Fruit fly (Drosophila melanogaster) ovary, adult (tissue): ENCODE results near the gene CG43255.

Experiments
- CG17801 ChIP-seq: fragments of 200-800 bp; optimal IDR thresholded peaks from 2 replicates; lab custom pipeline; 2019; ENCODE audit warnings: missing biosample characterization, mild to moderate bottlenecking, missing genetic modification characterization, moderate library complexity; ENCODE audit not compliant: partially characterized antibody

The CG43255 gene

DNA sequence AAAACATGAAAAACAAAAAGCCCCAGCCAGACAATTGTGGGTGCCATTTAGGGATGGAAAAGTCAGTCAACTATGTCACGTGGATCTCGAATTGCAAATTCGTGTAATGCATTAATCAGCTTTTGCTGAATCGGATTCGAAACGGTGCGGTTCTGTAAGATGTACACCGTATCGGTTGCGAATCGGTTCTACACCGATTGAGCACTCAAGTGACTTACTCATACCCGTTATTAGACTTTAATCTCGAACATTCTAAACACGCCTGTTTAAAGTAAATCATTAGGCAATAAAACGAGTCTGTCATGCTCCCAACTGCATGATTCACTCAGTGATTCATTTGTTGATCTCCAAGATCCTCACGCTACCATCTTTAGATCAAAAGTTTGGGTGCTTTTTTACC, 28.3 kb upstream of the CG43255 start:
- no peak for TF ChIP-seq CG17801 (GFP tag; lab: Kevin White, UChicago)

DNA sequence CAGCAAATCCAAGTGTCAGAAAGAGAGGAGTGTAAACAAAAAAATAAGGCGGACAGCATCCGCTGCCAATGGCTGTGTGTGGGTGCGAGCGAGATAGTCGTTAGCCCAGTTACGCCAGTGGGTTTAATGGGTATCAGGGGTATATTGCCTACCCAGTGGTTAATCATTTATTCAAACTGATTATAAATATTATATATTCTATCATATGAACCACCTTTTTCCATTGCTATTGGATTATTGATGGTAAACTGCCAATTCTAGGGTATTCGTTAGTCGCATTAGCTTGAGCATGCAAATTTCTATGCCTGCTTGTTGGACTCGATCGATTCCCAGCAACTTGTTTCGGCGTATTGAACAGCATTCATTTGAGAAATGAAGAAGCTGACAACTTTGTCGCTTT, 27.7 kb upstream of the CG43255 start:
- TF ChIP-seq CG17801 (GFP tag; lab: Kevin White, UChicago) = peak; percentile 91

DNA sequence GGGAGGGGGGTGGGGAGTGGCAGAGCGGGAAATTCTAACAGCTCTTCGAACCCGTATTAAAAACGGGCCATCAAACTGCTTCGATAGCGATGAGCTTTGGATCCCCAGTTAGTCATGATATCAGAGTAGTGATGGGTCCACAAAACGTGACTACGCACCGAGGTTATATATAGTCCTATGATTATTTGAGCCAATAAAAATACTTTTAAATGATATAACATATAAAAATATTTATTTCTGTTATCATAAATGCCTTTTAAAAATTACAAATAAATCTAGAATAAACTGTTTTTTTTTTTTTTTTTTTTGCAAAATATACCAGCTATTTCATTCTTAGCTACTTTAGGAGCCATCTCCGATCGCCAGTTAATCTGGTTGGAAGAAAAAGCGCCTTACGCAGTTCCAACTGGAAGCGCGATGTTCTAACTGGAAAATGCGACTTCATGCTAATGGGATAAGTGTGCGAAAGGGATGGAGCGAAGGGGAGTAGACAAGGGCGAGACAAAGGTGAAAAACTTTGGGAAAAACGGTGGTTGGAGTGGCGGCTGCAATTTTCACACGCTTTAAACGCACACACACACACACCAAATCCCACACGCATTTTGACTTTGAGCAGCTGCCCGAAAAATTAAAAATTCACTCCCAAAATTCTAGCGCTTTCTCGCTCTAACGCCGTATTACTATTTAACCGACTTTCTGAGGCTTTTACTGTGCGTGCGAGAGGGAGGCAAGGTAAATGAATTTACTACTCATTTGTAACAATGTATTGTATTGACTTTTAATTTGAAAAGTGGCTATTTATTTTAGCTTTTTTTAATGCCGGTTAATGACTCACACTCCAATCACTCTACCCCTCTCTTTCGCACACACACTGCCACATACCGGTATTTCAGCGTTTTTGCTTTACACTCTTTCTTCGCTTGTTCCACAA, 26.6 kb upstream of the CG43255 start:
- TF ChIP-seq CG17801 (GFP tag; lab: Kevin White, UChicago) = peak; percentile 42

DNA sequence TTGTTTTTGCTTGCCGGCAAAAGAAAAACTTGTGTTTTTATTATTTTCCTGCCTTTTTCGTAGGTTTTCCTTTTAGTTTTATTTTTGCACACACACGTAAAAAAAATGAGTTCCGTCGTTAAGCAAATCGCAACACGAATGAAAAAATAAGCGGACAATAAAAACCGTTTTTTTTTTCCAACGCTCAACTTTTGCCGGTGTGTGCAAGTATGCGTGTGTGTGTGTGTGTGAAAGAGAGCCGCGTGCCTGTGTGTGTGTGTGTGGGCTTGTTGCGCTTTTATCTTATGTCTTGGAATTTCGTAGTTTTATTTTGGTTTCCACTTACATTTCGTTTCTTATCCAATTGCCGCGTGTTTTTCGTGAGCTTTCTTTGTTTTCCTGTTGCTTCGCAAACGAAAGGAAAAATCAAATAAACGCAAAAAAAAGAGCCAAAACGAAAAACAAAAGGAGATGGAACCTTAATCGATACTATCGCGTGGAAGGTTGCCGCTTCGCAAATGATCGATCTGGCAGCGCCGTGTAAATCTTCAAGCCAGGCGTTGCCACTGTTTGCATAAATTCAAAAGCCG, 25.8 kb upstream of the CG43255 start, which contains the start of gene Moe:
TSS of gene Moe (minus strand) at position 474 of the 569 bp plus-strand sequence.
- peak; percentile 85 for TF ChIP-seq CG17801 (GFP tag; lab: Kevin White, UChicago)

DNA sequence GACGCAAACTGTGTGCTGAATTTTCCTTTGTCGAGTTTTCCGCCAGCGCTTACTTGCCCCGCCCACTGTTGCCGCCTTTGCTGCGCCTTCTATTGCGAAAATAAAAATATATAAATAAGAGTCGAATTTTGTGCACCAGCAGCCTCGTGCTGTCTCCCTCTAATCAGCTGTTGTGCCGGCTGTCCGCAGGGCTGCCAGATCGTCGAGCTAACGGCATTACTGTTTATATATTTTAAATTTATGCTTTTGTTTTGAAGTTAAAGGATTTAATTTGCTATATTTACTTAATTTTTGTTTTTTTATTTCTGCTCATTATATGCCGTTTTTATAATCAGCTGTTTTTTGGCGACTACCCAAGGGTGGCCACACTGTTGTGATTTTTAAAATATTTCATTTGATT, 23.7 kb upstream of the CG43255 start, which contains the start of gene Uros1:
TSS of gene Uros1 (minus strand) at position 171 of the 400 bp plus-strand sequence.
- no peak for TF ChIP-seq CG17801 (GFP tag; lab: Kevin White, UChicago)

DNA sequence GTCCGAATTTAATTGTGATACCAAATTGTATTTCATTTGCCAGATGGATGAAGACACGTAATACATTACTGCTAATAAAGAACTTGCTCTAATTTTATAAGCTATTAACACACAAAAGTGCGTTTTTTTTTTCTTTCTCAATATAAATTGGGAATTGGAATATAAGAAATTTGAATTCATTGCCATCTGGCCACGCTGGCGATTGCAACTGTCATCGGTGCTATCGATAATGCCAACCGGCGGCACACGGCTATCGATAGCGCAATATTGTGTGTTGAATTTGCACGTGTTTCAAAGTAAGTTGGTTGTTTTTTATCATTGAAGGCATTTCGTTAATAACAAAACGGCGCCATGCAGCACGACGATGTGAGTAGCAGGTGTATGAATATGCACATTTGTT, 22.3 kb upstream of the CG43255 start, which contains the start of gene Rbm13:
TSS of gene Rbm13 (plus strand) at position 253 of the 400 bp plus-strand sequence.
- TF ChIP-seq CG17801 (GFP tag; lab: Kevin White, UChicago) = no peak

DNA sequence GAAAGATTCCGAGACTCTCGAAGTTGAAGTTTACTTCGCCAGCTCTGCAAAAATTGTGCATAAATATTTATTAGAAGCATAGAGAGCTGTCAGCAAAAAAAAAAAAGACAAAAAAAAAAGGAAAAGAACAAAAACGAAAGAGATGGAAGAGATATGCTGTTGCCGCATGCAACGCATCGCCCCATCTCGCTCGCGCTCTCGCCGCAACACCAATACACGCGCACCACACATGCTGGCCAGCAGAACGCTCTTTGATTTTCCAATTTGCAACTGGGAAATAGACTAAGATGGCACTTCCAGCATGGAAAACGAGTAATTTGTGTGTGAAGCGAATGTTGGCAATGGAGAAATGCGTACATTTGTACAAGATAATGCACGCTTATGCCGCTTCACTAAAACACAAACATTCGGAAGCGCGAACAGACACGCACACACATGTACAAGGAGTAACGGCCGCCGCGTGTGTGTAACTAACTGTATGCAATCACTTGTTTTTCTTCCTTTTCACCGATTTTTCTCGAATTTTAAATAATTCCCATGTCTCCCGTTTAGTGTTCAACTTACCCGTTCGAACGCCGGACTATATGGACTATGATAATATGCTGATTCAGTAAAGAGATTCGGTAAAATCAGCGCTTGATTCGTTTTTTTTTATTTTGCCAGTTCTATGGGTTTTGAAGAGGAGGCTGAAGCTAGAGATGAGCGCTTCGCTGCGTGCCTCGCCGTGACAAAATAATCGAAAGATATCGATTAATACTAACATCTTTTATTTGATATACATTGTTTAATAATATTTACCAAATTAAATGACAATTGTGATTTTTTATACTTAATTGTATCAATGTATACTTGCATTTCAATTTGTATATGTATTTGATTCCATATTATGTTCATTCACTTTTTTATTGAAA, 18.0 kb upstream of the CG43255 start:
- no peak for TF ChIP-seq CG17801 (GFP tag; lab: Kevin White, UChicago)

DNA sequence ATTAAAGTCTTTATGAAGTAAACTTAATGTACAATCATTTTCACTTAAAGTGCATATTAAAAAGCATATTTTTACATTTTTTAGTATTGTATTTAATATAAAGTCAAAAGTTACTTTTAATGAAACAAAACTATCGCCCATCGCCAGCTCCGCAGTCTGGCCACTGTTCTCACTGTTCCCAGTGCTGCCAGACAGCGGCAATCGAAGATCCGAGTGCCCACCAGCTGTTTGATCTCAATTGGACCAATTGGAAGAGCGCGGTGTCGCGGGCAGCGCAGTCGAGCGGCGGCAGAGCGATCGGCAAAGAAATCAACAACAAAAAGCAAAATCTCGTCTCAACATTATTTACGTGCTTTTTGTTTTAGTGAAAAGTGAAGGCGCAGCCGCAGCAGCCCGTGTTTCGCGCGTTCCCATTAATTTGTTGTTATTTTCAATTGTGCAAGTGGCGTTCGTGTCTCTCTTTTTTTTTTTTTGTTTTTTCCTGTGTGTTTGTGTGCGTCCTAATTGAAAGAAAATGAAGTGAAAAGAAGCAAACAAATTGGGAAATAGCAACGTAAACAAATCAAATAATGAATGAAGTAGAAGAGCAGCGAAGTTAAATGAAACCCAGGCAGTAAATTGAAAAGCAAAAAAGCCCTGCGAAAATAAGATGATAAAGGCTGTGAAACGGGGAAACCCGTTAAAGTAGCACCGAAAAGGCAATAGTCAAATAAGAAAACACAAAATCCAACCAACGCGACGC, 16.8 kb upstream of the CG43255 start, which contains the start of gene rdgA:
TSS of gene rdgA (plus strand) at position 264 of the 742 bp plus-strand sequence.
- TF ChIP-seq CG17801 (GFP tag; lab: Kevin White, UChicago) = no peak

DNA sequence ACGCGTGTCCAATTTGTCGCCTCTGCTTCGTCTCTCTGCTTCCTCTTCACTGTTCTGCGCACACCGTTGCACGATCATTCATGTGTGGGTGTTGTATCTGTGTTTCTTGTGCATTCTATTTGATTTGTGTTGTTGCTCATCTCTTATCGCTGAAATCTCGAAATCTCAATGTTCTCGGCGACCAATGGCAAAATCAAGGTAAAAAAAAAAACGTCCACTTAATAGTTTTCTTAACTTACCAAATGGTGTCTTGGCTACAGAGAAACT, 16.3 kb upstream of the CG43255 start:
- TF ChIP-seq CG17801 (GFP tag; lab: Kevin White, UChicago) = no peak

DNA sequence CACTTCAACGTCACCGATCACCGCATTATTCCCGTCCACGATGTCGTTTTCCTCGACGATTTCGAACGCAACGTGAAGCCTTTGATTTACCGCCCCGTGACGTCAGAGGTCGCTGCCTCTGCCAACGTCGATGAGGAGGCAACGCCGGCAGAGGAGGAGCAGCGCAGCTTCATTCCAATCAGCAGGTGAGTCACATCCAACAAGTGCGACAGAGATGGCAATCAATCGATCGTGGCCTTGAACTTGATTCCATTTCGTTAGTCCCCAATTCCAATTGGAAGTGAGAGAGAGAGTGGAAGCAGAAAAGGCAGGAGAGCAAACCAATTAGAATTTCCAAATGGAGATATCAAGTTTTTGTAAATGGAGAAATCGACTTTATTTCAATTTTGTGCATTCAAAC, 15.6 kb upstream of the CG43255 start:
- TF ChIP-seq CG17801 (GFP tag; lab: Kevin White, UChicago) = no peak

DNA sequence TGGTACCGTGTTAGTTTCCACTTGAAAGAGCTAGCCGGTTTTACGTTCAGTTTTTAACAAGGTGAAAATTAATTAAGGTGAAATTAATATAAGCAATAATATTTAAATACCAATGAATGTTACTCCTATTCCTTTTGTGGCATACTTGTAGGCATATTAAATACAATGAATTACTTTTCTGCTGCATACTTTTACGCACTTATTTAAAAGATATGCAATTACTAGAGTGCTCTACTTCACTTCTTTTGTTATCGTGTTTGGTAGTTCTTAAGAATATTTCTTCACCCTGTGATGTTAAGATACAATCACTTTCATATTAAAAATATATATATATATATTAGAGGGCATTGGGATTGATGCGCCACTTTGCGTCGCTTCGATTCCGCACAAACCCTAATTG, 11.9 kb upstream of the CG43255 start:
- no peak for TF ChIP-seq CG17801 (GFP tag; lab: Kevin White, UChicago)

DNA sequence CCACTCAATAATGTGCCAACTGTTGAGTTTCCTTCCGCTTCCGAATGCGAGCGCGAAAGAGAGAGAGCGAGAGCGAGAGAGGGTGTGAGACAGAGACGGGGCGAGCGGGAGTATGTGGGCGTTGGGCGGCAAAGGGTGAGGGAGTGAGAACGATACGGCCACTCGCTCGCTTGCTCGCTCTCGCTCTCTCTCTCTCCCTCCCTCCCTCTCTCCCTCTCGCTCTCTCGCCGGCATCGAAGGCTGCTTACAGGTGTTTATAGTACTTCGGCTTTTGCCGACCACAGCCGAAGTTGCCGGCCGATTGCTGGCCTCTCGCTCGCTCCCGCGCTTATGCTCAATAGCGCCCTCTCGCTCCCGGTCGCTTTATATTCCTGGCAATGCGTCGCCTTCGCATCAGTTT, 1.0 kb downstream of the CG43255 start:
- TF ChIP-seq CG17801 (GFP tag; lab: Kevin White, UChicago) = no peak

DNA sequence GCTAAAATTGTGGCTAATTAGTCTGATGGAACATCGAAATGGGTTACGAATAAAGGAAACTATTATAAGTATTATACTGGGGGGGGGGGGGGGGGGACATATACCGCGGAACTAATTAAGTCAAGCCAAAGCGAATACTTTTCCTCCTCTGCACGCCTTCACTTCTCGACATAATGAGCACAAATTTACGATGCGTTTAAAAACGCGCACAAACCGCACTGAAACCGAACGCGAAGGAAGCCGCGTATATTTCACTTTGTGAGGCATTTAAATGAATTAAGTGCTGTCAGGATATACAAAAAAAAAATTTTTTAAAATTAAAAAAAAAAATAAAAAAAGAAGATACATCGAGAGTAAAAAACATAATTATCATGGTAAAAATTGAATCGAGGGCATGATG, 34.5 kb downstream of the CG43255 start:
- TF ChIP-seq CG17801 (GFP tag; lab: Kevin White, UChicago) = no peak

DNA sequence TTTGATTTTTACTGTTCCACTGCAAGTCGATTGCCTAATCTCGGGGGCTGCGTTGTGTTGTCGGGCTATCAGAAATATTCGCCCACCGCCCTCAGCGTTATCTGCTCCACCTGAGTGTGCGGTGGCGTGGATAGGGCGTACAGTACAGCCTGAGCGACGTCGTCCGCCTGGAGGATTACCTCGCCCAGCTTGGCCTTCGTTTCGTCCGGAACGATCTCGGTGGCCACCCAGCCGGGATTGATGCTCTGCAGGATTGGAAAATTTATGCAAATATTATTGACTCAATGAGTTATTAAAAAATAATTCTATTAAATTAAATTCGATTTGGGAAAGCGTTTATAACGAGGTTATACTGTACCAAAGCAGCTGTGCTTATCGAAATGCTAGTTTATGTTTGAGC, 49.4 kb downstream of the CG43255 start:
- TF ChIP-seq CG17801 (GFP tag; lab: Kevin White, UChicago) = no peak
